Fruit fly (Drosophila melanogaster): Measurements from ENCODE around the gene CG33927.

The CG33927 gene

dm6 chr3R:4661640-4662039 lies 28.8 kb downstream of the CG33927 start:
- TF ChIP-seq pad (GFP tag; optimal IDR thresholded peaks at IDR 0.05) (no peak), Clk (GFP tag; optimal IDR thresholded peaks at IDR 0.05) (no peak)

- no peak for TF ChIP-seq CG33017 (tag; optimal IDR thresholded peaks at IDR 0.05)
- no peak for TF ChIP-seq Clk (GFP tag; optimal IDR thresholded peaks at IDR 0.05)
- peak; percentile 65 for TF ChIP-seq pad (GFP tag; optimal IDR thresholded peaks at IDR 0.05)
- peak; percentile 63 for TF ChIP-seq Crg-1 (GFP tag; optimal IDR thresholded peaks at IDR 0.05)
- TF ChIP-seq ovo (GFP tag; optimal IDR thresholded peaks at IDR 0.05), result peak; percentile 87
- TF ChIP-seq CG7045 (GFP tag; optimal IDR thresholded peaks at IDR 0.05), result peak; percentile 42
- peak; percentile 75 for TF ChIP-seq cic (GFP tag; optimal IDR thresholded peaks at IDR 0.05)
- TF ChIP-seq CG11617 (GFP tag; optimal IDR thresholded peaks at IDR 0.05), result peak; percentile 38
Observed at dm6 chr3R:4659934-4660353, 30.5 kb downstream of the CG33927 start.

dm6 chr3R:4658991-4659933 lies 31.1 kb downstream of the CG33927 start, which contains the start of gene smash:
TSS of gene smash (plus strand) at chr3R:4659579.
- TF ChIP-seq toe (GFP tag; optimal IDR thresholded peaks at IDR 0.05) (no peak), cnc (optimal IDR thresholded peaks at IDR 0.05) (no peak), cic (GFP tag; optimal IDR thresholded peaks at IDR 0.05) (peak; percentile 82), Clk (GFP tag; optimal IDR thresholded peaks at IDR 0.05) (no peak), CG14711 (tag; optimal IDR thresholded peaks at IDR 0.05) (peak; percentile 15), CG7045 (GFP tag; optimal IDR thresholded peaks at IDR 0.05) (peak; percentile 57), CG1620 (GFP tag; optimal IDR thresholded peaks at IDR 0.05) (peak; percentile 54), bab1 (GFP tag; optimal IDR thresholded peaks at IDR 0.05) (peak; percentile 74), CG5204 (GFP tag; optimal IDR thresholded peaks at IDR 0.05) (no peak), Hr96 (GFP tag; optimal IDR thresholded peaks at IDR 0.05) (no peak), CG11617 (GFP tag; optimal IDR thresholded peaks at IDR 0.05) (peak; percentile 80), Crg-1 (GFP tag; optimal IDR thresholded peaks at IDR 0.05) (no peak), CG7101 (tag; optimal IDR thresholded peaks at IDR 0.05) (peak; percentile 52), ovo (GFP tag; optimal IDR thresholded peaks at IDR 0.05) (no peak), pad (GFP tag; optimal IDR thresholded peaks at IDR 0.05) (peak; percentile 71), CG12768 (GFP tag; optimal IDR thresholded peaks at IDR 0.05) (peak; percentile 77), kay (GFP tag; ENCODE audit: borderline replicate concordance) (peak; percentile 40), tj (GFP tag; optimal IDR thresholded peaks at IDR 0.05) (peak; percentile 67), CG33017 (tag; optimal IDR thresholded peaks at IDR 0.05) (peak; percentile 29), Mnt (GFP tag; optimal IDR thresholded peaks at IDR 0.05) (peak; percentile 82)

- TF ChIP-seq CG33017 (tag; optimal IDR thresholded peaks at IDR 0.05) (peak; percentile 42), CG12768 (GFP tag; optimal IDR thresholded peaks at IDR 0.05) (peak; percentile 90), tj (GFP tag; optimal IDR thresholded peaks at IDR 0.05) (no peak), Crg-1 (GFP tag; optimal IDR thresholded peaks at IDR 0.05) (no peak), toe (GFP tag; optimal IDR thresholded peaks at IDR 0.05) (peak; percentile 52), CG1620 (GFP tag; optimal IDR thresholded peaks at IDR 0.05) (peak; percentile 41), CG14711 (tag; optimal IDR thresholded peaks at IDR 0.05) (peak; percentile 98), CG11617 (GFP tag; optimal IDR thresholded peaks at IDR 0.05) (peak; percentile 56), cic (GFP tag; optimal IDR thresholded peaks at IDR 0.05) (peak; percentile 45), Mnt (GFP tag; optimal IDR thresholded peaks at IDR 0.05) (peak; percentile 37), Hr96 (GFP tag; optimal IDR thresholded peaks at IDR 0.05) (no peak), ovo (GFP tag; optimal IDR thresholded peaks at IDR 0.05) (no peak), Clk (GFP tag; optimal IDR thresholded peaks at IDR 0.05) (no peak), CG7045 (GFP tag; optimal IDR thresholded peaks at IDR 0.05) (no peak), pad (GFP tag; optimal IDR thresholded peaks at IDR 0.05) (no peak), CG7101 (tag; optimal IDR thresholded peaks at IDR 0.05) (peak; percentile 25), kay (GFP tag; ENCODE audit: borderline replicate concordance) (peak; percentile 97), bab1 (GFP tag; optimal IDR thresholded peaks at IDR 0.05) (peak; percentile 37), CG5204 (GFP tag; optimal IDR thresholded peaks at IDR 0.05) (no peak), cnc (optimal IDR thresholded peaks at IDR 0.05) (no peak)
Observed at dm6 chr3R:4654557-4655273, 35.7 kb downstream of the CG33927 start, which contains the start of gene spartin. TSS of gene spartin (plus strand) at chr3R:4654800.

- TF ChIP-seq CG1620 (GFP tag; optimal IDR thresholded peaks at IDR 0.05) (no peak), cic (GFP tag; optimal IDR thresholded peaks at IDR 0.05) (peak; percentile 40), Mnt (GFP tag; optimal IDR thresholded peaks at IDR 0.05) (peak; percentile 86), CG7045 (GFP tag; optimal IDR thresholded peaks at IDR 0.05) (no peak), CG14711 (tag; optimal IDR thresholded peaks at IDR 0.05) (no peak), kay (GFP tag; ENCODE audit: borderline replicate concordance) (peak; percentile 40), CG7101 (tag; optimal IDR thresholded peaks at IDR 0.05) (no peak), pad (GFP tag; optimal IDR thresholded peaks at IDR 0.05) (no peak), Crg-1 (GFP tag; optimal IDR thresholded peaks at IDR 0.05) (no peak), tj (GFP tag; optimal IDR thresholded peaks at IDR 0.05) (peak; percentile 5), CG11617 (GFP tag; optimal IDR thresholded peaks at IDR 0.05) (no peak)
Observed at dm6 chr3R:4649880-4650493, 40.4 kb downstream of the CG33927 start.
